Fruit fly (Drosophila melanogaster): ENCODE results near the gene CG16989.

DNA sequence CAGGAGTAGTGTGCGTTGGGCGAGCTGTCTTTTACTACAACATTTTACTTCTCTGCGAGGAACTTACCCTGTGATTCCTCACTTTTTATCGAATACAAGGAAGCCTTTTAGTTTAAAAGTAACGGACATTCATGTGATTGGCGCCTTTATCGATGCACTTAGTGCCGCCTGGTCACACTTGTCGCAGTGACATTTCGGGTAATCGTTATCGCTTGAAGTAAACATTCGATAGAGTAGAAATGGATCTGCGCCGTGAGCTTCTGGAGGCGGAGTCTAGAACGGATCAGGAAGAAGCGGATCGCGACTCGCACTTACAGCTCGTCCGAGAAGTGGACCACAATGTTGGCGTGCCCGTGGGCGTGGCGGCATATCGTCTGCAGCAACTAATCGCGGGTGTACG, at the start of gene CG16989:
- TF ChIP-seq Ets98B (GFP tag; IDR thresholded peaks at IDR 0.05) (no peak), CG8301 (tag; optimal IDR thresholded peaks at IDR 0.05) (no peak), CG32121 (GFP tag; IDR thresholded peaks at IDR 0.05) (no peak), Snoo (tag; optimal IDR thresholded peaks at IDR 0.05) (no peak), EcR (GFP tag; optimal IDR thresholded peaks at IDR 0.05) (no peak), CG14655 (GFP tag; optimal IDR thresholded peaks at IDR 0.05) (no peak), CG13204 (GFP tag; optimal IDR thresholded peaks at IDR 0.05) (no peak), Pif1A (GFP tag; optimal IDR thresholded peaks at IDR 0.05) (no peak), CG4496 (GFP tag; IDR thresholded peaks at IDR 0.05) (no peak), gl (tag; optimal IDR thresholded peaks at IDR 0.05) (no peak), CG9948 (tag; optimal IDR thresholded peaks at IDR 0.05) (no peak)
